Worm (Caenorhabditis elegans) whole organism, early embryonic: Measurements from ENCODE around the gene ugt-39.

Experiments
- B0310.2 ChIP-seq: sonication (generic microtip); optimal IDR thresholded peaks from 2 replicates; lab custom pipeline; 2016; ENCODE audit warnings: mild to moderate bottlenecking, missing genetic modification characterization, missing compliant biosample characterization
- F13C5.2 ChIP-seq: sonication (generic microtip); optimal IDR thresholded peaks from 2 replicates; lab custom pipeline; 2017; ENCODE audit warnings: mild to moderate bottlenecking, missing genetic modification characterization, inconsistent platforms, missing compliant biosample characterization
- aly-1 ChIP-seq: sonication (generic microtip); optimal IDR thresholded peaks from 2 replicates; lab custom pipeline; 2016; ENCODE audit warnings: missing genetic modification characterization, missing compliant biosample characterization
- ama-1 ChIP-seq: fragments of 150-350 bp; optimal IDR thresholded peaks from 2 replicates; lab custom pipeline; 2014
- ceh-13 ChIP-seq: fragments of 200-800 bp; sonication (Bioruptor generic); optimal IDR thresholded peaks from 2 replicates; lab custom pipeline; 2018; ENCODE audit warnings: mild to moderate bottlenecking, missing genetic modification characterization, missing compliant biosample characterization
- ceh-36 ChIP-seq: sonication (generic microtip); optimal IDR thresholded peaks from 2 replicates; lab custom pipeline; 2016; ENCODE audit warnings: missing genetic modification characterization, inconsistent platforms, missing compliant biosample characterization
- ets-7 ChIP-seq: sonication (generic microtip); optimal IDR thresholded peaks from 2 replicates; lab custom pipeline; 2016; ENCODE audit warnings: missing genotype, missing genetic modification characterization, missing compliant biosample characterization
- flt-1 ChIP-seq: fragments of 200-800 bp; sonication (Bioruptor generic); IDR thresholded peaks from 2 replicates; pipeline ENCODE4 v1.3.6; 2022; ENCODE audit warnings: missing genetic modification characterization, missing compliant biosample characterization
- hmbx-1 ChIP-seq: sonication (generic microtip); optimal IDR thresholded peaks from 2 replicates; lab custom pipeline; 2016; ENCODE audit warnings: mild to moderate bottlenecking, missing genetic modification characterization, missing compliant biosample characterization
- hmg-4 ChIP-seq: fragments of 200-800 bp; sonication (Bioruptor generic); optimal IDR thresholded peaks from 2 replicates; lab custom pipeline; 2018; ENCODE audit warnings: mild to moderate bottlenecking, missing genetic modification characterization, missing compliant biosample characterization
- hnd-1 ChIP-seq: sonication (generic microtip); optimal IDR thresholded peaks from 2 replicates; lab custom pipeline; 2016; ENCODE audit warnings: missing genetic modification characterization, missing compliant biosample characterization
- pes-1 ChIP-seq: fragments of 200-800 bp; sonication (Bioruptor generic); IDR thresholded peaks from 2 replicates; pipeline ENCODE4 v1.3.6; 2022; ENCODE audit warnings: missing genetic modification reagents, missing genetic modification characterization, missing compliant biosample characterization
- scrt-1 ChIP-seq: fragments of 200-800 bp; sonication (Bioruptor generic); IDR thresholded peaks from 2 replicates; pipeline ENCODE4 v1.3.6; 2022; ENCODE audit warnings: missing genetic modification characterization, missing compliant biosample characterization
- sea-1 ChIP-seq: fragments of 200-800 bp; sonication (Bioruptor generic); conservative IDR thresholded peaks from 2 replicates; pipeline ENCODE4 v1.3.6; 2022; ENCODE audit warnings: missing genetic modification characterization, missing compliant biosample characterization
- tbx-11 ChIP-seq: fragments of 200-800 bp; sonication (Bioruptor generic); IDR thresholded peaks from 2 replicates; pipeline ENCODE4 v1.3.6; 2022; ENCODE audit warnings: missing genetic modification characterization, missing compliant biosample characterization
- tbx-37 ChIP-seq: fragments of 200-800 bp; sonication (Bioruptor generic); conservative IDR thresholded peaks from 2 replicates; pipeline ENCODE4 v1.3.6; 2022; ENCODE audit warnings: missing genetic modification reagents, missing genetic modification characterization, missing compliant biosample characterization
- tra-4 ChIP-seq: sonication (generic microtip); optimal IDR thresholded peaks from 2 replicates; lab custom pipeline; 2017; ENCODE audit warnings: missing genetic modification characterization, missing compliant biosample characterization

Gene ugt-39

ce11 chrV:7163477-7164114 is 6.7 kb downstream of the ugt-39 start, which contains the start of gene ugt-41:
ugt-41 (minus strand) TSS chrV:7163595.
- no peak for TF ChIP-seq hnd-1 (tag; lab: Kevin White, UChicago)

- TF ChIP-seq tbx-37 (GFP tag; lab: Robert Waterston, UW) (no peak), scrt-1 (GFP tag; lab: Robert Waterston, UW) (no peak), pes-1 (GFP tag; lab: Robert Waterston, UW) (no peak), hmg-4 (GFP tag; lab: Kevin White, UChicago) (no peak), flt-1 (GFP tag; lab: Robert Waterston, UW) (no peak), sea-1 (GFP tag; lab: Robert Waterston, UW) (no peak), ama-1 (lab: Kevin White, UChicago) (no peak), hmbx-1 (tag; lab: Kevin White, UChicago) (no peak), tbx-11 (no peak), aly-1 (tag; lab: Kevin White, UChicago) (no peak), ets-7 (tag; lab: Kevin White, UChicago) (no peak), ceh-13 (no peak), ceh-36 (no peak)
These were observed 7.3 kb downstream of the ugt-39 start, which contains the start of gene srh-83 for ce11 chrV:7164210-7164609. srh-83 (plus strand) TSS chrV:7164510.

- TF ChIP-seq tbx-11 (no peak), ceh-13 (no peak), aly-1 (tag; lab: Kevin White, UChicago) (no peak), tra-4 (tag; lab: Kevin White, UChicago) (no peak), flt-1 (GFP tag; lab: Robert Waterston, UW) (no peak), ama-1 (lab: Kevin White, UChicago) (no peak), F13C5.2 (tag; lab: Kevin White, UChicago) (no peak), scrt-1 (GFP tag; lab: Robert Waterston, UW) (no peak), hmbx-1 (tag; lab: Kevin White, UChicago) (no peak), ceh-36 (no peak), hnd-1 (tag; lab: Kevin White, UChicago) (no peak), B0310.2 (tag; lab: Kevin White, UChicago) (no peak), sea-1 (GFP tag; lab: Robert Waterston, UW) (no peak), pes-1 (GFP tag; lab: Robert Waterston, UW) (no peak), tbx-37 (GFP tag; lab: Robert Waterston, UW) (no peak)
These were observed 9.8 kb downstream of the ugt-39 start, which contains the start of gene ugt-36 for ce11 chrV:7166709-7167108. ugt-36 (plus strand) TSS chrV:7167009.

ce11 chrV:7175201-7175600 is 18.3 kb downstream of the ugt-39 start, which contains the start of gene lgc-39:
lgc-39 (plus strand) TSS chrV:7175501.
- TF ChIP-seq hmbx-1 (tag; lab: Kevin White, UChicago) (no peak), pes-1 (GFP tag; lab: Robert Waterston, UW) (no peak), ama-1 (lab: Kevin White, UChicago) (no peak), scrt-1 (GFP tag; lab: Robert Waterston, UW) (no peak), flt-1 (GFP tag; lab: Robert Waterston, UW) (no peak), F13C5.2 (tag; lab: Kevin White, UChicago) (no peak), tbx-37 (GFP tag; lab: Robert Waterston, UW) (no peak), ceh-13 (no peak)

ce11 chrV:7178843-7179242 is 21.9 kb downstream of the ugt-39 start, which contains the start of gene cpsf-2:
cpsf-2 (plus strand) TSS chrV:7179172.
- TF ChIP-seq tbx-37 (GFP tag; lab: Robert Waterston, UW) (no peak), flt-1 (GFP tag; lab: Robert Waterston, UW) (no peak), scrt-1 (GFP tag; lab: Robert Waterston, UW) (no peak), ceh-36 (no peak), tbx-11 (no peak), B0310.2 (tag; lab: Kevin White, UChicago) (no peak), tra-4 (tag; lab: Kevin White, UChicago) (no peak), aly-1 (tag; lab: Kevin White, UChicago) (no peak), ama-1 (lab: Kevin White, UChicago) (no peak), ets-7 (tag; lab: Kevin White, UChicago) (no peak), hmg-4 (GFP tag; lab: Kevin White, UChicago) (no peak), F13C5.2 (tag; lab: Kevin White, UChicago) (no peak), sea-1 (GFP tag; lab: Robert Waterston, UW) (no peak), pes-1 (GFP tag; lab: Robert Waterston, UW) (no peak), hnd-1 (tag; lab: Kevin White, UChicago) (no peak), ceh-13 (no peak), hmbx-1 (tag; lab: Kevin White, UChicago) (no peak)

DNA sequence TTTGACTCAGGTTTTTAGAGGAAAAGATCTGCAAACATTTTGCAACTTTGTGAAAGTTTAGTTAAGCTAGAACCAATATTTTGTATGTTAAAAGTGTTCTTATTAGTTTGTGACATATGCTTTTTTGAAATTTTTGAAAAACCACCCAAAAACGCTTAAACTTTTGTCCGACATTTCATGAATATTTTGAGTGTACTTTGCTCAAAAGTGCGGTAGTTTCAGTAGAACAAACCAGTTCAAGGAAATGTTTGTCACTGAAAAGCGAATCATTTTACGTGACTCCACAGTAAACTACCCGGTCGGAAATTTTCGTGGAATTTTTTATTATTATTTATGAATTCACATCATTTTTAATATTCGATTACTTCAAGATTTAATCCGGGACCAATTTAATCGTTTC is 27.6 kb downstream of the ugt-39 start, which contains the start of gene pitr-5:
TSS of gene pitr-5 (plus strand) at position 301 of the 400 bp plus-strand sequence.
- TF ChIP-seq pes-1 (GFP tag; lab: Robert Waterston, UW) (no peak), hmbx-1 (tag; lab: Kevin White, UChicago) (no peak), aly-1 (tag; lab: Kevin White, UChicago) (no peak), tbx-37 (GFP tag; lab: Robert Waterston, UW) (no peak), hmg-4 (GFP tag; lab: Kevin White, UChicago) (no peak), ama-1 (lab: Kevin White, UChicago) (no peak), sea-1 (GFP tag; lab: Robert Waterston, UW) (no peak), hnd-1 (tag; lab: Kevin White, UChicago) (no peak), ets-7 (tag; lab: Kevin White, UChicago) (no peak), tbx-11 (no peak), scrt-1 (GFP tag; lab: Robert Waterston, UW) (no peak), B0310.2 (tag; lab: Kevin White, UChicago) (no peak), flt-1 (GFP tag; lab: Robert Waterston, UW) (no peak)

DNA sequence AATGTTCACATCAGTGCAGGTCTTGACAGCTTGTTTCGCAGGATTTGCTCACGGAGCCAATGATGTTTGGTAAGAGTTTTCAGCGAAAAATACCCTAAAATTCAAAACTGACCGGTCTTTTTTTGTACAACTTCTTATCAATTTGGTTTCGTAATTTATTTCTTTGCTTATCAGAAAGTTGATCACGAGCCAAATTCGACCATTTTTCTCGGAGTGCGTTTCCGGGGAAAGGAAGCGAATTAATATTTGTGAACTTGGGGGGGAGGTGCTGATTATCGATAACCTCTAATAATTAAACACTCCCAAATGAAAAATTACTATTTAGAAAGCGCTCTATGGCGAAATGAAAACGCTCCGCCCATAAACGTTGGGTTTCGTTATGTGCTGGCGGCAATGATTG is 29.7 kb downstream of the ugt-39 start:
- no peak for TF ChIP-seq sea-1 (GFP tag; lab: Robert Waterston, UW)
- TF ChIP-seq ama-1 (lab: Kevin White, UChicago), result no peak
- no peak for TF ChIP-seq pes-1 (GFP tag; lab: Robert Waterston, UW)
- TF ChIP-seq tbx-11, result no peak
- TF ChIP-seq B0310.2 (tag; lab: Kevin White, UChicago), result no peak
- no peak for TF ChIP-seq ceh-13
- TF ChIP-seq ceh-36, result no peak
- no peak for TF ChIP-seq tra-4 (tag; lab: Kevin White, UChicago)
- no peak for TF ChIP-seq hmbx-1 (tag; lab: Kevin White, UChicago)
- no peak for TF ChIP-seq aly-1 (tag; lab: Kevin White, UChicago)
- no peak for TF ChIP-seq hnd-1 (tag; lab: Kevin White, UChicago)
- no peak for TF ChIP-seq tbx-37 (GFP tag; lab: Robert Waterston, UW)
- no peak for TF ChIP-seq scrt-1 (GFP tag; lab: Robert Waterston, UW)
